Worm (Caenorhabditis elegans) whole organism, midembryonic: ENCODE data around the gene mup-4.

Experiments used
- T22C8.4 ChIP-seq: fragments of 200-800 bp; sonication (Bioruptor generic); IDR thresholded peaks from 2 replicates; pipeline ENCODE4 v1.3.6; 2022; ENCODE audit warnings: missing genetic modification characterization, missing compliant biosample characterization
- cog-1 ChIP-seq: sonication (generic microtip); optimal IDR thresholded peaks from 2 replicates; lab custom pipeline; 2016; ENCODE audit warnings: missing genetic modification characterization, missing compliant biosample characterization
- flt-1 ChIP-seq: fragments of 200-800 bp; sonication (Bioruptor generic); IDR thresholded peaks from 2 replicates; pipeline ENCODE4 v1.3.6; 2022; ENCODE audit warnings: missing genetic modification characterization, missing compliant biosample characterization
- klf-2 ChIP-seq: fragments of 200-800 bp; sonication (Bioruptor generic); conservative IDR thresholded peaks from 2 replicates; pipeline ENCODE4 v1.3.6; 2022; ENCODE audit warnings: missing genetic modification reagents, missing genetic modification characterization, missing compliant biosample characterization
- med-1 ChIP-seq: sonication (generic microtip); optimal IDR thresholded peaks from 2 replicates; lab custom pipeline; 2017; ENCODE audit warnings: missing genetic modification characterization, mild to moderate bottlenecking, missing compliant biosample characterization, antibody characterized with exemption, missing genetic modification reagents; ENCODE audit not compliant: insufficient read depth
- ref-1 ChIP-seq: fragments of 200-800 bp; sonication (Bioruptor generic); conservative IDR thresholded peaks from 2 replicates; pipeline ENCODE4 v1.3.6; 2022; ENCODE audit warnings: missing genetic modification reagents, missing genetic modification characterization, missing compliant biosample characterization
- tab-1 ChIP-seq: fragments of 200-800 bp; sonication (Bioruptor generic); IDR thresholded peaks from 2 replicates; pipeline ENCODE4 v1.3.6; 2022; ENCODE audit warnings: missing genetic modification characterization, missing compliant biosample characterization
- ztf-23 ChIP-seq: fragments of 200-800 bp; sonication (Bioruptor generic); IDR thresholded peaks from 2 replicates; pipeline ENCODE4 v1.3.6; 2022; ENCODE audit warnings: missing genetic modification reagents, missing genetic modification characterization, missing compliant biosample characterization
- ztf-29 ChIP-seq: fragments of 200-800 bp; sonication (Bioruptor generic); IDR thresholded peaks from 2 replicates; pipeline ENCODE4 v1.3.6; 2022; ENCODE audit warnings: missing genetic modification reagents, missing genetic modification characterization, missing compliant biosample characterization

mup-4 gene

DNA sequence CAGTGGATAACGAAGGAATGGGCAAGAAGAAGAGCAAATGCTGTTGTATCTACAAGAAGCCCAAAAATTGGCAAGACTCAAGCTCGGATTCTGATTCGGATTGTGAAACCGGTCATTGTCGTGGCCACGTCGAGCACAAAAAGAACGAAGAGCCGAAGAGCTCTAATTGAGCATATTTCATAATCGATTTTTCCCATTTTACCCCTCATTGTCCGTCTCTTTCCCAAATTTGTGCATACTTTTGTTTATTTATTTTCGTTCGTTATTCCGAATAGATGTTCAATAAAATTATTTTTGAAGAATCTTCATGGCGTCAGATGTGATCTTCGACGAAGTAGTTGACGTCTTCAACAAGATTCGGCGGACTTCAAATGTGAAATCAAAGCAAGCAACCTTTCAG is 32.3 kb upstream of the mup-4 start, which contains the start of gene lig-4:
Gene lig-4, plus strand, starts transcription at position 301 of the 400 bp plus-strand sequence.
- no peak for TF ChIP-seq ref-1 (GFP tag; lab: Robert Waterston, UW)
- TF ChIP-seq flt-1 (GFP tag; lab: Robert Waterston, UW): no peak
- no peak for TF ChIP-seq ztf-23 (GFP tag; lab: Robert Waterston, UW)
- no peak for TF ChIP-seq klf-2 (GFP tag; lab: Robert Waterston, UW)
- TF ChIP-seq ztf-29 (GFP tag; lab: Robert Waterston, UW): no peak
- no peak for TF ChIP-seq cog-1 (tag; lab: Kevin White, UChicago)
- no peak for TF ChIP-seq T22C8.4 (GFP tag; lab: Robert Waterston, UW)
- TF ChIP-seq tab-1 (GFP tag; lab: Robert Waterston, UW): no peak

DNA sequence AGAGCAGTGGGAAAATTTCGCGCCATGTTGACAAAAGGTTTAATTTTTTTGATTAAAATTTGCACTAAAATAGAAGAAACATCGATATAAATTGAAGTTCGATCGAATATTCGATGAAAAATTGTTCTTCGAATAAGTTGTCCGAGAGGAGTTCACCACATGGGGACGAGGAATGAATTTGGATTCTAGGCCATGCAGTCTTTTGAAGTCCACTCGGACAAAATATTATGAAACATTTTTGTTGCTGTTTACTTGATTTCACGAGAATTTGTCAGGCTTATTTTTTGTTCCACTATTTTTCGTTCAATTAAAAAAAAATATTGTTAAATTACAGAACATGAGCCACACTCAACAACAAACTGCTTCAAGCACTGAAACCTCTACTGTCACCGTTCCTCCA is 31.8 kb upstream of the mup-4 start, which contains the start of the genes cux-7 and C07H6.2:
Gene cux-7, minus strand, starts transcription at position 174 of the 400 bp plus-strand sequence.
Gene C07H6.2, plus strand, starts transcription at position 338 of the 400 bp plus-strand sequence.
- peak; percentile 24; the same call in 1 of the 2 replicates for TF ChIP-seq T22C8.4 (GFP tag; lab: Robert Waterston, UW)
- peak; percentile 80 for TF ChIP-seq cog-1 (tag; lab: Kevin White, UChicago)
- peak; percentile 42; the same call in 1 of the 2 replicates for TF ChIP-seq ref-1 (GFP tag; lab: Robert Waterston, UW)
- TF ChIP-seq med-1: no peak
- TF ChIP-seq tab-1 (GFP tag; lab: Robert Waterston, UW): no peak
- TF ChIP-seq klf-2 (GFP tag; lab: Robert Waterston, UW): peak; percentile 65; the same call in 1 of the 2 replicates
- TF ChIP-seq ztf-29 (GFP tag; lab: Robert Waterston, UW): peak; percentile 50; the same call in 1 of the 2 replicates
- peak; percentile 87 for TF ChIP-seq flt-1 (GFP tag; lab: Robert Waterston, UW)
- TF ChIP-seq ztf-23 (GFP tag; lab: Robert Waterston, UW): no peak; the same call in none of the 2 replicates

DNA sequence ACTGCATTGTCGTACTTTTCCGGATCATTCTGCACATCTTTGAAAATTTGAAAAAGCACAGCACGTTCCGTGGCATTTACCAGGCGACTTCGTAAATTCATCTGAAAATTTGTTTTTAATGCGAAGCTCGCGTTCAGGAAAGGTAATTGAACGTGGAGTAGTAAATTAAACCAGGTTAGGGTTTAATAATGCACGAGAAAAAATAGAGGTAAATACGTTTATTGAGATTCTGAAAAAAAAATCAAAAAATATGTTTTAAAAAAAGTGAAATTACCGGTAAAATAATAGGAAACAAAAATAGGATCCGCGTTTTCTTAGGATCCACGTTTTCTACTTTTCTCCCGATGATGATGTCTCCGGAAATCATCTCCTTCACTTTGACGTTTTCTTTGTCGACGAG is 29.5 kb upstream of the mup-4 start, which contains the start of gene clk-2:
Gene clk-2, minus strand, starts transcription at position 101 of the 400 bp plus-strand sequence.
- TF ChIP-seq flt-1 (GFP tag; lab: Robert Waterston, UW) (no peak), cog-1 (tag; lab: Kevin White, UChicago) (no peak), ztf-23 (GFP tag; lab: Robert Waterston, UW) (no peak)

DNA sequence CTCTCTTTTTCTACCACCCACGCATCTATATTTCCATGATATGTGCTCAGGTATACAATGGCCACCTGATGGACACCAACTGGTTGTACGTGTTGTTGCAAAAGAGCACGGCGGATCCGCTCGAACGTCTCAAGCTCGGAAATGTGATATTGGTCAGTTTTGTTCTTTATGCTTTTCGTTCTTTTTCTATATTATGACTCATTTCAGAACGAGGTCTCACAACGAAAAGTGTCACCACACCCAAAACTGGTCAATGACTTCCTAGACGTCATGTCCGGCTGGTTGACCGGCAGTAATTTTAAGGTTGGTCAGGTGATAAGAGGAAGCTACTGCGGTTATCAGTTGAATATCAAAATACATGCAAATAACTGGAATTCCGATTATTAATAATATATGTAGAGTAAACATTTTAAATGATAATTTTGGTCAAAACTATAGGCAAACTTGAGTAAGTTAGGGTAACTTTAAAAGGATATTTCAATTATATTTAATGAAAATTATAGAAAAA is 19.3 kb upstream of the mup-4 start, which contains the start of gene cls-1:
Gene cls-1, plus strand, starts transcription at position 51 of the 508 bp plus-strand sequence.
- TF ChIP-seq T22C8.4 (GFP tag; lab: Robert Waterston, UW): no peak
- no peak for TF ChIP-seq med-1
- no peak for TF ChIP-seq ztf-23 (GFP tag; lab: Robert Waterston, UW)
- TF ChIP-seq klf-2 (GFP tag; lab: Robert Waterston, UW): no peak

DNA sequence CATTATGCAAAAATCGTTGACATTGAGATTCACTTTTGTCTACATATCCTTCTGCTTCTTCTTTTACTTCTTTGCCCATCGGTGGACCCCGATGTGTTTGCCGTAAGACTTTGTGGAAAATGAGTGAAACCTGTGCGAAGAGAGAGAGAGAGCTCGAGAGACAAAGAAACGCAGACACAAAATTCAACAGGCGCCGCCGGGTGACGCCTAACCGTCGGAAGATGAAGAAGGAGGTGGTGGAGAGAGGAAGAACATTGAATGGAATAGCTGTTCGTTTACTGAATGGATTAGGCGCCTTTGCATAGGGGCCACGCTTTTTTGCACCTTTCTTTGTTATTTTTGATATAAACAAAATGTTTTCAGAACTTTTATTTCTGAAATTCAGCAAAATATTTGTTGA is 18.1 kb upstream of the mup-4 start:
- no peak for TF ChIP-seq flt-1 (GFP tag; lab: Robert Waterston, UW)
- no peak for TF ChIP-seq ztf-23 (GFP tag; lab: Robert Waterston, UW)
- TF ChIP-seq med-1: no peak
- no peak for TF ChIP-seq ztf-29 (GFP tag; lab: Robert Waterston, UW)
- no peak for TF ChIP-seq ref-1 (GFP tag; lab: Robert Waterston, UW)
- no peak for TF ChIP-seq klf-2 (GFP tag; lab: Robert Waterston, UW)
- TF ChIP-seq cog-1 (tag; lab: Kevin White, UChicago): no peak
- no peak for TF ChIP-seq T22C8.4 (GFP tag; lab: Robert Waterston, UW)
- no peak for TF ChIP-seq tab-1 (GFP tag; lab: Robert Waterston, UW)

DNA sequence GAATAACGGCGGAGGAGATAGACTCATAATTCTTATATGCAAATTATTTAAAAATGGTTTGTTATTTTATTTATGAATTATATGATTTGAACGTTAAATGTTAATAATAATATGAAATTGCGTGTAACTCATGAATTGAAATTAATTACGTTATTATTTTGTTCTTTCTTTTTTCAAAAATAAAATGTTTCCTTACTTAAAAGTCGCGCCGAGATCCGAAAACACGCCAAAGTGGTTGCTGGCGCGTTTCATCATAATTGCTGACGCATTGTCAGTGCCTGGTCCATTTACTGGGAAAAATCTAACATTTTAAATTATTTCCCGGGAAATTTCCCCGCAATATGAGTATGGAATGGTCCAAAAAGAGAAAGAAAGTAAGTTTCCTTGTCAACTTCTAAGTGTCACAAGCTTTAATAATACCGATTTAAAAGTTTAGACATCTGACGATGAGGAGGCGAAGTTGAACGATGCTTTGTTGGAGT is 10.6 kb upstream of the mup-4 start, which contains the start of the genes C07H6.9 and sap-140:
Gene C07H6.9, minus strand, starts transcription at position 51 of the 482 bp plus-strand sequence.
Gene sap-140, plus strand, starts transcription at position 318 of the 482 bp plus-strand sequence.
- TF ChIP-seq ztf-23 (GFP tag; lab: Robert Waterston, UW): no peak
- TF ChIP-seq med-1: peak; percentile 13
- peak; percentile 17 for TF ChIP-seq cog-1 (tag; lab: Kevin White, UChicago)

DNA sequence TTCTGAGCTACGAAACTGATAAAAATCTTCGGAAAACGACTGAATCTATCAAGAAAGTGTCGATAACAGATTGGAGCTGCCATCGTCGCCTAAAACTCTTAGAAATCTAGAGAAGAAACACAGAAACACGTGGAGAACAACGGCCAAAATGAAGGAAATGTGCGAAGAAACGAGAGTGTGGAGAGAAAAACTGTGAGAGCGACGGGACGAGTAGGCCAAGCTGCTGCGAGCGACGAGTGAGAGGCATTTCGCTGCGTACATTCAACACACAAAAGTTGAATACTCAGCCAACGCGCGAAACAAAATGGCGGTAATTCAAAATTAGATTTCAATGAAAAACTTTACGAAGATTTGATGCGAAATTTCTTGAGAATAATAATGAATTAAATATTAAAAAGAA is 9.4 kb upstream of the mup-4 start:
- TF ChIP-seq ref-1 (GFP tag; lab: Robert Waterston, UW): no peak
- no peak for TF ChIP-seq T22C8.4 (GFP tag; lab: Robert Waterston, UW)
- TF ChIP-seq ztf-29 (GFP tag; lab: Robert Waterston, UW): peak; percentile 69
- 0 out of 2 replicates have a peak, but pooled peaks have one; percentile 20 for TF ChIP-seq tab-1 (GFP tag; lab: Robert Waterston, UW)
- no peak for TF ChIP-seq med-1
- TF ChIP-seq klf-2 (GFP tag; lab: Robert Waterston, UW): no peak
- peak; percentile 61; the same call in 1 of the 2 replicates for TF ChIP-seq flt-1 (GFP tag; lab: Robert Waterston, UW)
- peak; percentile 63 for TF ChIP-seq cog-1 (tag; lab: Kevin White, UChicago)
- TF ChIP-seq ztf-23 (GFP tag; lab: Robert Waterston, UW): peak; percentile 64; the same call in 1 of the 2 replicates

DNA sequence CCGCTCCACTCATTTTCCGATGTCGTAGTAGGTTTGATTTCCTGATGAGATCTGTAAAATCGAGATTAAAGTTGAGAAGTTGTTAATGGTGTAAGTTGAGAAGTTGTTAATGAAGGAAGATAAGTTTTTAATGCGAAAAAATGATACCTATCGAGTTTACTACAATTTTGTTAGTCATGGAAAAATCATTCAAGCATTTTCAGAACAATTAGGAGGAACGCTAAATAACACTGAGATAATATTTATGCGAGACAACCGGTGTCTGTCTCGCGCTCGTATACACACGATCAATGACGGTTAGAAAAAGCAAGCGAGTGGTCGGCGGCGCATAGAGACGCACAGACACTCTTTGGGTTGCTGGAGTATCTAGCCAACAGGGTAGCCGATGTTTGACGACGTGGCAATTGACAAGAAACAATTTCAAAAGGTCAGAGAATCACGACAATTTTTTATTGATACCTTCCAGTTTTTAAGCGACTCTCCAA is 8.9 kb upstream of the mup-4 start, which contains the start of gene cgh-1:
Gene cgh-1, minus strand, starts transcription at position 51 of the 485 bp plus-strand sequence.
- no peak for TF ChIP-seq med-1
- TF ChIP-seq cog-1 (tag; lab: Kevin White, UChicago): no peak
- no peak for TF ChIP-seq flt-1 (GFP tag; lab: Robert Waterston, UW)
- no peak for TF ChIP-seq ztf-29 (GFP tag; lab: Robert Waterston, UW)
- TF ChIP-seq T22C8.4 (GFP tag; lab: Robert Waterston, UW): no peak
- TF ChIP-seq tab-1 (GFP tag; lab: Robert Waterston, UW): no peak
- no peak for TF ChIP-seq ref-1 (GFP tag; lab: Robert Waterston, UW)
- no peak for TF ChIP-seq ztf-23 (GFP tag; lab: Robert Waterston, UW)
- TF ChIP-seq klf-2 (GFP tag; lab: Robert Waterston, UW): no peak

DNA sequence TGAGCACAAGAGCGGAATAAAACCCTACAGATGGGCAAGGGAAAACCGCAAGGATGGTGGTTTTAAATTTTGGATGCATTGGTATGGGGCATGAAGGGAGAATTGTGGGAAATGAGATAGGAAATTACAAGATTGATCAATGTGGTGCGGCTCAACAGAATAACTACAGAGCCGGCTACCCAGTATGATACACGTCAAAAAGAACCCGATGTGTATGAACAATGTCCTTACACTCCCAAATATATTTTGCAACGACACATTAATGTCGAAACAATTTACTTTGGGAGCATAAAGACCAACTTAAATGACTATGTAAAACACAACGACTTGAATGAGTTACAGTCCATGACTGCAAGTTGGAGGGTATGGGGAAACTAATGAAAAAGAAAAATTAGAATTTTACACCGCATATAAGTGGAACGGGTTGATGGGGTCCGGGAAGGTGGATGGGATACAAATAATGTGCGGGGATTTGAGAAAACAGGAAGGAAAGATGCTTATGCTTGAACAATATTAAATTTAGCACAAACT is 6.8 kb upstream of the mup-4 start:
- TF ChIP-seq ztf-29 (GFP tag; lab: Robert Waterston, UW) (no peak), flt-1 (GFP tag; lab: Robert Waterston, UW) (no peak), med-1 (no peak), ref-1 (GFP tag; lab: Robert Waterston, UW) (no peak), klf-2 (GFP tag; lab: Robert Waterston, UW) (no peak), tab-1 (GFP tag; lab: Robert Waterston, UW) (no peak), ztf-23 (GFP tag; lab: Robert Waterston, UW) (no peak), T22C8.4 (GFP tag; lab: Robert Waterston, UW) (no peak), cog-1 (tag; lab: Kevin White, UChicago) (no peak)
